Fruit fly (Drosophila melanogaster) whole organism, prepupa: ENCODE data around the gene Tlk.
A peak's percentile ranks its signal among the peaks of the same experiment; 100 is the strongest.

Source experiments
- Blimp-1 ChIP-seq: fragments of 200-800 bp; sonication (Bioruptor generic); optimal IDR thresholded peaks from 3 replicates; lab custom pipeline; 2017; ENCODE audit warnings: missing biosample characterization, missing genetic modification characterization, mild to moderate bottlenecking, moderate library complexity, missing genetic modification reagents
- CG10631 ChIP-seq: fragments of 200-800 bp; sonication (Bioruptor generic); optimal IDR thresholded peaks from 2 replicates; lab custom pipeline; 2016; ENCODE audit warnings: missing biosample characterization, missing genetic modification characterization
- CG10669 ChIP-seq: fragments of 200-800 bp; sonication (Bioruptor generic); optimal IDR thresholded peaks from 3 replicates; lab custom pipeline; 2018; ENCODE audit warnings: missing biosample characterization, mild to moderate bottlenecking, missing genetic modification characterization, moderate library complexity
- CG11294 ChIP-seq: fragments of 200-800 bp; sonication (Bioruptor generic); IDR thresholded peaks from 2 replicates; pipeline ENCODE4 v1.3.6; 2022; ENCODE audit warnings: missing biosample characterization, missing genetic modification characterization
- CG11902 ChIP-seq: fragments of 200-800 bp; sonication (Bioruptor generic); optimal IDR thresholded peaks from 3 replicates; lab custom pipeline; 2016; ENCODE audit warnings: missing biosample characterization, missing genetic modification characterization
- CG15336 ChIP-seq: fragments of 200-800 bp; sonication (Bioruptor generic); IDR thresholded peaks from 2 replicates; pipeline ENCODE4 v1.3.6; 2022; ENCODE audit warnings: missing biosample characterization, missing genetic modification characterization
- CG16779 ChIP-seq: fragments of 200-800 bp; sonication (Bioruptor generic); optimal IDR thresholded peaks from 3 replicates; lab custom pipeline; 2017; ENCODE audit warnings: missing biosample characterization, mild to moderate bottlenecking, missing genetic modification characterization
- CG3919 ChIP-seq: fragments of 200-800 bp; sonication (Bioruptor generic); optimal IDR thresholded peaks from 3 replicates; lab custom pipeline; 2016; ENCODE audit warnings: missing biosample characterization, missing genetic modification characterization
- CG6163 ChIP-seq: fragments of 200-800 bp; sonication (Bioruptor generic); IDR thresholded peaks from 3 replicates; pipeline ENCODE4 v1.3.6; 2022; ENCODE audit warnings: missing biosample characterization, missing genetic modification characterization
- CG6276 ChIP-seq: fragments of 200-800 bp; sonication (Bioruptor generic); optimal IDR thresholded peaks from 2 replicates; lab custom pipeline; 2017; ENCODE audit warnings: missing biosample characterization, mild to moderate bottlenecking, missing genetic modification characterization
- CG6792 ChIP-seq: fragments of 200-800 bp; sonication (Bioruptor generic); optimal IDR thresholded peaks from 3 replicates; lab custom pipeline; 2016; ENCODE audit warnings: missing biosample characterization, missing genetic modification characterization
- CG6808 ChIP-seq: fragments of 200-800 bp; sonication (Bioruptor generic); optimal IDR thresholded peaks from 3 replicates; lab custom pipeline; 2017; ENCODE audit warnings: missing biosample characterization, missing genetic modification characterization, mild to moderate bottlenecking, moderate library complexity, missing genetic modification reagents
- CG6854 ChIP-seq: fragments of 200-800 bp; sonication (Bioruptor generic); optimal IDR thresholded peaks from 2 replicates; lab custom pipeline; 2017; ENCODE audit warnings: missing biosample characterization, mild to moderate bottlenecking, missing genetic modification characterization
- CG8119 ChIP-seq: fragments of 200-800 bp; sonication (Bioruptor generic); IDR thresholded peaks from 3 replicates; pipeline ENCODE4 v1.3.6; 2022; ENCODE audit warnings: missing biosample characterization, missing genetic modification characterization
- CG8319 ChIP-seq: fragments of 200-800 bp; sonication (Bioruptor generic); optimal IDR thresholded peaks from 3 replicates; lab custom pipeline; 2016; ENCODE audit warnings: missing biosample characterization, missing genetic modification characterization
- CG8632 ChIP-seq: fragments of 200-800 bp; sonication (Bioruptor generic); optimal IDR thresholded peaks from 3 replicates; lab custom pipeline; 2016; ENCODE audit warnings: missing biosample characterization, missing genetic modification characterization
- Eip75B ChIP-seq: fragments of 200-800 bp; sonication (Bioruptor generic); optimal IDR thresholded peaks from 3 replicates; lab custom pipeline; 2016; ENCODE audit warnings: missing biosample characterization, missing genetic modification characterization
- Eip78C ChIP-seq: fragments of 200-800 bp; sonication (Bioruptor generic); peaks from one replicate; lab custom pipeline; 2016; ENCODE audit warnings: missing biosample characterization, missing genetic modification characterization
- Eip93F ChIP-seq: fragments of 200-800 bp; sonication (Bioruptor generic); optimal IDR thresholded peaks from 2 replicates; lab custom pipeline; 2016; ENCODE audit warnings: missing biosample characterization, mild to moderate bottlenecking, missing genetic modification characterization
- Ets21C ChIP-seq: fragments of 200-800 bp; sonication (Bioruptor generic); optimal IDR thresholded peaks from 3 replicates; lab custom pipeline; 2016; ENCODE audit warnings: missing biosample characterization, missing genetic modification characterization
- Ets96B ChIP-seq: fragments of 200-800 bp; optimal IDR thresholded peaks from 2 replicates; lab custom pipeline; 2019; ENCODE audit warnings: missing biosample characterization, mild to moderate bottlenecking, missing genetic modification characterization, moderate library complexity
- Gug ChIP-seq: fragments of 200-800 bp; sonication (Bioruptor generic); IDR thresholded peaks from 2 replicates; pipeline ENCODE4 v1.3.6; 2022; ENCODE audit warnings: missing biosample characterization, missing genetic modification characterization
- Hr38 ChIP-seq: sonication (Bioruptor generic); optimal IDR thresholded peaks from 2 replicates; lab custom pipeline; 2016; ENCODE audit warnings: missing biosample characterization, missing genetic modification characterization
- Met ChIP-seq: fragments of 200-800 bp; sonication (Bioruptor generic); optimal IDR thresholded peaks from 3 replicates; lab custom pipeline; 2016; ENCODE audit warnings: missing biosample characterization, missing genetic modification characterization
- OdsH ChIP-seq: fragments of 200-800 bp; sonication (Bioruptor generic); optimal IDR thresholded peaks from 3 replicates; lab custom pipeline; 2016; ENCODE audit warnings: missing biosample characterization, missing genetic modification characterization
- Smox ChIP-seq: fragments of 200-800 bp; sonication (Bioruptor generic); optimal IDR thresholded peaks from 3 replicates; lab custom pipeline; 2016; ENCODE audit warnings: missing biosample characterization, missing genetic modification characterization
- Sox102F ChIP-seq: fragments of 200-800 bp; sonication (Bioruptor generic); optimal IDR thresholded peaks from 2 replicates; lab custom pipeline; 2016; ENCODE audit warnings: missing biosample characterization, mild to moderate bottlenecking, missing genetic modification characterization
- Sox14 ChIP-seq: fragments of 200-800 bp; sonication (Bioruptor generic); optimal IDR thresholded peaks from 3 replicates; lab custom pipeline; 2016; ENCODE audit warnings: missing biosample characterization, missing genetic modification characterization
- achi ChIP-seq: fragments of 200-800 bp; sonication (Bioruptor generic); optimal IDR thresholded peaks from 3 replicates; lab custom pipeline; 2016; ENCODE audit warnings: missing biosample characterization, missing genetic modification characterization
- acj6 ChIP-seq: fragments of 200-800 bp; sonication (Bioruptor generic); optimal IDR thresholded peaks from 3 replicates; lab custom pipeline; 2016; ENCODE audit warnings: missing biosample characterization, missing genetic modification characterization
- dac ChIP-seq: fragments of 200-800 bp; sonication (Bioruptor generic); optimal IDR thresholded peaks from 2 replicates; lab custom pipeline; 2017; ENCODE audit warnings: missing biosample characterization, mild to moderate bottlenecking, missing genetic modification characterization
- dsx ChIP-seq: fragments of 200-800 bp; optimal IDR thresholded peaks from 3 replicates; lab custom pipeline; 2019; ENCODE audit warnings: missing biosample characterization, mild to moderate bottlenecking, missing genetic modification characterization, moderate library complexity; ENCODE audit not compliant: poor library complexity, severe bottlenecking
- eg ChIP-seq: fragments of 200-800 bp; sonication (Bioruptor generic); IDR thresholded peaks from 3 replicates; pipeline ENCODE4 v1.3.6; 2022; ENCODE audit warnings: missing biosample characterization, missing genetic modification characterization
- fd59A ChIP-seq: fragments of 200-800 bp; sonication (Bioruptor generic); optimal IDR thresholded peaks from 2 replicates; lab custom pipeline; 2017; ENCODE audit warnings: missing biosample characterization, mild to moderate bottlenecking, missing genetic modification characterization, missing genetic modification reagents
- fkh ChIP-seq: fragments of 200-800 bp; sonication (Bioruptor generic); optimal IDR thresholded peaks from 3 replicates; lab custom pipeline; 2017; ENCODE audit warnings: missing biosample characterization, mild to moderate bottlenecking, missing genetic modification characterization, moderate library complexity
- lz ChIP-seq: fragments of 200-800 bp; sonication (Bioruptor generic); optimal IDR thresholded peaks from 3 replicates; lab custom pipeline; 2016; ENCODE audit warnings: missing biosample characterization, missing genetic modification characterization
- net ChIP-seq: fragments of 200-800 bp; sonication (Bioruptor generic); optimal IDR thresholded peaks from 3 replicates; lab custom pipeline; 2016; ENCODE audit warnings: missing biosample characterization, missing genetic modification characterization
- pdm3 ChIP-seq: fragments of 200-800 bp; sonication (Bioruptor generic); optimal IDR thresholded peaks from 3 replicates; lab custom pipeline; 2016; ENCODE audit warnings: missing biosample characterization, missing genetic modification characterization
- salr ChIP-seq, 2 experiments: fragments of 200-800 bp; sonication (Bioruptor generic); optimal IDR thresholded peaks; 3 replicates each; lab custom pipeline; 2016 to 2018; ENCODE audit warnings: missing biosample characterization in 2 of 2, missing genetic modification characterization in 2 of 2, mild to moderate bottlenecking in 1 of 2
- spab ChIP-seq: fragments of 200-800 bp; sonication (Bioruptor generic); optimal IDR thresholded peaks from 2 replicates; lab custom pipeline; 2017; ENCODE audit warnings: missing biosample characterization, mild to moderate bottlenecking, missing genetic modification characterization, missing genetic modification reagents
- ss ChIP-seq, 2 experiments: fragments of 200-800 bp; sonication (Bioruptor generic); optimal IDR thresholded peaks; 2 replicates in 1 of 2; 3 replicates in 1 of 2; lab custom pipeline; 2017 to 2018; ENCODE audit warnings: mild to moderate bottlenecking in 2 of 2, missing biosample characterization in 2 of 2, missing genetic modification characterization in 2 of 2, moderate library complexity in 1 of 2
- topi ChIP-seq: fragments of 200-800 bp; sonication (Bioruptor generic); optimal IDR thresholded peaks from 3 replicates; lab custom pipeline; 2016; ENCODE audit warnings: missing biosample characterization, missing genetic modification characterization

Tlk gene

DNA sequence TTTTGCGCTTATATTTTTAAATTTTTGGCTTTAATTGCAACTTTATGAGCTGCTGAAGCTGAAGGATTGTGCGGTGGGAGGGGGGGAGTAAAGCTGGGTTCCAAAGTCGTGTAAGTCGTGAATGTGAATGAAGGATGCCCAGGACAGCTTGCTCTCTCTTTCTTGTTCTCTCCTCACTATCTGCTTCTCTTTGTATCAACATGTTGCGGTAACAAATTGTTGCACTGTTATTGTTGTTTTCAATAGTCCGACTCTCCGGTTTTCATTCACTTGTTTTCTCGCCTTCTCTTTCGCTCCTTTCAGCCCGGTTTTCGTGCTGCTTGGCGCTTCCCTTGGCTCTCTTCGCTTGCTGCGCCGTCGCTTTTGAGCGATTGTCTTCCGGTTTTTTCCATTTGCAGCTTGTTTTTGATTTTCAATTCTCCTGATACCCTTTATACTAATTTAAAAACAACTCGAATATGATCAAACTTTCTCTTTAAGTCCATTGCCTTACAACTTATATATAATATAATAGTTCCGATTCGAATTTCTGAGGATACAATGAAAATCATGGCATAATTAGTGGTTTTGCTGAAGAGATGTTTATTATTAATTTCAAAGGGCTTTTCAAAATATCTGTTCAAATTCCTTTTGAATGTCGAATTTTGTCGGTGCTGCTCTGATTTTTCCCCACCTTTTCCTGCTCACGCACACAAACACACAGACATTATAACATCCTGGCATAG, 34.8 kb upstream of the Tlk start (continued):
- 0 out of 3 replicates have a peak, but pooled peaks have one; percentile 10 for TF ChIP-seq CG6163 (GFP tag; lab: Robert Waterston, UW)
- TF ChIP-seq salr (GFP tag; optimal IDR thresholded peaks at IDR 0.05; lab: Kevin White, UChicago), result peak; percentile 60 to 77
- TF ChIP-seq CG11294 (GFP tag; lab: Robert Waterston, UW), result peak; percentile 37
- peak; percentile 71 for TF ChIP-seq achi
- peak; percentile 59 for TF ChIP-seq CG6276
- TF ChIP-seq Sox102F, result peak; percentile 71
- TF ChIP-seq Eip75B (GFP tag; lab: Kevin White, UChicago), result peak; percentile 76
- no peak for TF ChIP-seq Blimp-1
- peak; percentile 61 for TF ChIP-seq CG10669 (GFP tag; lab: Kevin White, UChicago)
- peak; percentile 76 for TF ChIP-seq CG6792 (GFP tag; lab: Kevin White, UChicago)
- peak; percentile 79 for TF ChIP-seq pdm3 (GFP tag; lab: Kevin White, UChicago)
- peak; percentile 83 for TF ChIP-seq OdsH (GFP tag; lab: Kevin White, UChicago)
- peak; percentile 47 for TF ChIP-seq Ets21C (GFP tag; lab: Kevin White, UChicago)
- peak; percentile 82 for TF ChIP-seq acj6 (GFP tag; lab: Kevin White, UChicago)
- no peak for TF ChIP-seq fkh (GFP tag; lab: Kevin White, UChicago)
- TF ChIP-seq Eip93F, result peak; percentile 36
- peak; percentile 66 for TF ChIP-seq CG8632
- peak; percentile 70 for TF ChIP-seq Smox (GFP tag; lab: Kevin White, UChicago)
- TF ChIP-seq dsx (GFP tag; lab: Kevin White, UChicago), result peak; percentile 74
- peak; percentile 67 for TF ChIP-seq CG15336
- TF ChIP-seq Sox14 (GFP tag; lab: Kevin White, UChicago), result peak; percentile 82
- TF ChIP-seq CG10631 (GFP tag; lab: Kevin White, UChicago), result peak; percentile 84
- peak; percentile 74 for TF ChIP-seq Met
- TF ChIP-seq Gug (GFP tag; lab: Robert Waterston, UW), result peak; percentile 35; the same call in 1 of the 2 replicates
- TF ChIP-seq net (GFP tag; lab: Kevin White, UChicago), result peak; percentile 78
- peak; percentile 47 for TF ChIP-seq topi

DNA sequence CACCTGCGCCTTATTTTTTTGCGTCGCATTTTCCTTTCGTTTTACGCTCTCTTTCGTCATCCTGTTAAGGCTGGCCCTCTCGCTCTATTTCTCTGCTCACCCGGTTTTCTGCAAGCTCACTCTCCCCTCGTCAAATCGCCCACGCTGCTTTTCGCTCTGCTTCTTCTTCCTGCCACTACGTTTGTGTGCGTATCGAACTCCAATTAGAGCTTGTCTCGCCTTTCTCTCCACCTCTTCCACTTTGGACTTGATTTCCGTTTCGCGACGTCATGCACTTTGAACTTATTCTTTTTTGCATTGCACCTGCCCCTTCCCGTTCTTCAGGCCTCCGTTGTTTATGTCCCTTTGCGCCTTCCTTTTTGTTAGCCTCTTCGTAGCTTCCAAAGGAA, 34.3 kb upstream of the Tlk start:
- no peak for TF ChIP-seq Sox14 (GFP tag; lab: Kevin White, UChicago)
- no peak for TF ChIP-seq lz (GFP tag; lab: Kevin White, UChicago)
- TF ChIP-seq CG6808 (GFP tag; lab: Kevin White, UChicago), result peak; percentile 27
- no peak for TF ChIP-seq achi
- peak; percentile 6 for TF ChIP-seq CG6854
- peak in 1 of 2 experiments; percentile 20 for TF ChIP-seq ss (GFP tag; optimal IDR thresholded peaks at IDR 0.05; lab: Kevin White, UChicago)
- no peak for TF ChIP-seq Gug (GFP tag; lab: Robert Waterston, UW)
- TF ChIP-seq CG11902 (GFP tag; lab: Kevin White, UChicago), result no peak

DNA sequence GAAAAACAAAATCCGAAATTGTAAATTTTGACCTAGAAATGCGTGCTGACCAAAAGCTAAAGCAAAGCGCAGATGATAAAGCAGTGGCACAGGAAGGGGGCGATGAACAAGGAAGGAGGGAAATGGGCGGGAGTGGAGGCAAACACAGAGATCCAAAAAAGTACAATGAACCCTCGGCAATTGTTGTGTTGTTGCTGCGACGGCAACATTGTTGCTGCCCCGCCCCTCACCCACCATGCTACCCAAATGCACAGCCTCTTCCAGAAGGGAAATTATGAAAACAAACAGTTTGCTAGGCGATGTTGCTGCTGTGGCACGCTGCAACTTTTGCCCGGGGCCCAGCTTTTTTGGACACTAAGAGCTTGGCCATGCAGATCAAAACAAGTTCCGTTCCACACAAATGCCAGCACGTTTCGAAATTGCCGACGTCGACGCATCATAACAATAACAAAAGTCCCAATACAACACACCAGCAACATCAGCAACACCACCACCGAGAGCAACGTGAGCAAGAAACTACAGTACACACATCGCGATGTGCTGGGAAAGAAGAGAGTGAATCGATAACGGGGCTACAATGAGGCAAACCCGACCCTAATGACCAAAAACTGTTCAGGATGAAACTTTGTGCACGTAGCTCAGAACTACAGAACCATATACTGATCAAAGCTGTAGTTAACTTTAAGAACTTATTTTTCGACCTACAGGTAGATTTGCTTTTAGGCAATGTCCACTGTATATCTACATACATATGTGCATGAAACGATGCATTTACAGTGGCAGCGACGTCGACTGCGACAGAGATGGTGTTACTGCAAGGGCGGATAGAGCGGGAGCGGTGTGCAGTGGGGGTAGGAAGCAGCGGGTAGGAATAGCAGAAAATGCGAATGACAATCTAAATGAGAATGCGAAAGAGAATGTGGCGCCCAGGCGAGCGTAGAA, 33.1 kb upstream of the Tlk start:
- peak; percentile 86 for TF ChIP-seq fd59A (GFP tag; lab: Kevin White, UChicago)
- TF ChIP-seq Sox102F, result peak; percentile 88
- TF ChIP-seq Eip75B (GFP tag; lab: Kevin White, UChicago), result peak; percentile 93
- TF ChIP-seq OdsH (GFP tag; lab: Kevin White, UChicago), result peak; percentile 87
- peak; percentile 88 for TF ChIP-seq CG3919 (GFP tag; lab: Kevin White, UChicago)
- TF ChIP-seq Ets21C (GFP tag; lab: Kevin White, UChicago), result peak; percentile 79
- peak; percentile 85 for TF ChIP-seq CG8632
- TF ChIP-seq eg (GFP tag; lab: Robert Waterston, UW), result peak; percentile 91
- peak; percentile 90 for TF ChIP-seq CG6792 (GFP tag; lab: Kevin White, UChicago)
- no peak for TF ChIP-seq Hr38
- peak; percentile 77 for TF ChIP-seq CG16779 (tag; lab: Kevin White, UChicago)
- TF ChIP-seq CG10631 (GFP tag; lab: Kevin White, UChicago), result peak; percentile 91
- peak; percentile 93 for TF ChIP-seq Ets96B
- peak; percentile 91 for TF ChIP-seq lz (GFP tag; lab: Kevin White, UChicago)
- TF ChIP-seq dac (GFP tag; lab: Kevin White, UChicago), result peak; percentile 81
- TF ChIP-seq Blimp-1, result peak; percentile 70
- TF ChIP-seq CG8319 (GFP tag; lab: Kevin White, UChicago), result peak; percentile 82
- TF ChIP-seq achi, result peak; percentile 90
- peak; percentile 91 for TF ChIP-seq Gug (GFP tag; lab: Robert Waterston, UW)
- peak; percentile 75 for TF ChIP-seq CG11294 (GFP tag; lab: Robert Waterston, UW)
- no peak for TF ChIP-seq Eip93F
- TF ChIP-seq CG8119 (GFP tag; lab: Robert Waterston, UW), result peak; percentile 90
- peak; percentile 97 for TF ChIP-seq Eip78C
- TF ChIP-seq spab (GFP tag; lab: Kevin White, UChicago), result peak; percentile 85
